Worm (Caenorhabditis elegans) whole organism, L4 larva: Measurements from ENCODE around the gene gst-29.

ENCODE experiments used
- ama-1 ChIP-seq: fragments of 150-350 bp; optimal IDR thresholded peaks from 2 replicates; lab custom pipeline; 2014; ENCODE audit warnings: inconsistent platforms, mixed read lengths
- egl-27 ChIP-seq: sonication (generic microtip); optimal IDR thresholded peaks from 3 replicates; lab custom pipeline; 2017; ENCODE audit warnings: missing biosample characterization, missing genetic modification reagents, missing genetic modification characterization
- fos-1 ChIP-seq: fragments of 150-350 bp; optimal IDR thresholded peaks from 2 replicates; lab custom pipeline; 2014; ENCODE audit warnings: missing biosample characterization, missing genetic modification characterization
- nhr-237 ChIP-seq: sonication (generic microtip); optimal IDR thresholded peaks from 2 replicates; lab custom pipeline; 2017; ENCODE audit warnings: missing biosample characterization, missing genetic modification characterization
- nhr-25 ChIP-seq: sonication (generic microtip); optimal IDR thresholded peaks from 2 replicates; lab custom pipeline; 2017; ENCODE audit warnings: missing genetic modification characterization, mild to moderate bottlenecking, missing compliant biosample characterization, antibody characterized with exemption, moderate library complexity, borderline replicate concordance; ENCODE audit not compliant: insufficient read depth
- pha-4 ChIP-seq, 2 experiments: fragments of 150-350 bp in 1 of 2; fragments of 200-800 bp in 1 of 2; sonication (Bioruptor generic) in 1 of 2; IDR thresholded peaks in 1 of 2; optimal IDR thresholded peaks in 1 of 2; 2 replicates each; pipeline versions ENCODE4 v1.3.6 to Lab custom; 2014 to 2022; ENCODE audit warnings: missing genetic modification characterization in 2 of 2, missing genetic modification reagents in 2 of 2, missing biosample characterization in 1 of 2, missing compliant biosample characterization in 1 of 2
- pqm-1 ChIP-seq: sonication (generic microtip); optimal IDR thresholded peaks from 2 replicates; lab custom pipeline; 2017; ENCODE audit warnings: missing biosample characterization, missing genetic modification characterization
- vab-7 ChIP-seq: fragments of 200-800 bp; sonication (Bioruptor generic); IDR thresholded peaks from 2 replicates; pipeline ENCODE4 v1.3.6; 2022; ENCODE audit warnings: missing genetic modification reagents, missing genetic modification characterization, missing compliant biosample characterization

ce11 chrII:15157880-15158279 lies 11.8 kb downstream of the gst-29 start, which contains the start of gene ptr-20:
- TF ChIP-seq egl-27 (no peak), pqm-1 (tag; lab: Kevin White, UChicago) (no peak), pha-4 (GFP tag; IDR thresholded peaks at IDR 0.05; lab: Robert Waterston, UW) (no peak), pha-4 (tag; optimal IDR thresholded peaks at IDR 0.05; lab: Kevin White, UChicago) (no peak), fos-1 (no peak), nhr-237 (no peak), vab-7 (GFP tag; lab: Robert Waterston, UW) (no peak), nhr-25 (tag; lab: Kevin White, UChicago) (no peak), ama-1 (lab: Kevin White, UChicago) (no peak)
